Worm (Caenorhabditis elegans) whole organism, L4 larva: ENCODE measurements around the gene ipla-5.

Experiments used
- ceh-62 ChIP-seq: sonication (generic microtip); optimal IDR thresholded peaks from 2 replicates; lab custom pipeline; 2017; ENCODE audit warnings: missing biosample characterization, missing genetic modification characterization
- egl-43 ChIP-seq: fragments of 200-800 bp; sonication (Bioruptor generic); IDR thresholded peaks from 2 replicates; pipeline ENCODE4 v1.3.6; 2022; ENCODE audit warnings: missing genetic modification reagents, missing genetic modification characterization, missing compliant biosample characterization
- nhr-25 ChIP-seq: sonication (generic microtip); optimal IDR thresholded peaks from 2 replicates; lab custom pipeline; 2017; ENCODE audit warnings: missing genetic modification characterization, mild to moderate bottlenecking, missing compliant biosample characterization, antibody characterized with exemption, moderate library complexity, borderline replicate concordance; ENCODE audit not compliant: insufficient read depth
- pqm-1 ChIP-seq: sonication (generic microtip); optimal IDR thresholded peaks from 2 replicates; lab custom pipeline; 2017; ENCODE audit warnings: missing biosample characterization, missing genetic modification characterization
- snpc-4 ChIP-seq: fragments of 150-350 bp; optimal IDR thresholded peaks from 2 replicates; lab custom pipeline; 2014; ENCODE audit warnings: missing biosample characterization, missing genetic modification characterization
- unc-62 ChIP-seq, 3 experiments: fragments of 150-350 bp in 1 of 3; sonication (generic microtip); optimal IDR thresholded peaks in 2 of 3; peaks in 1 of 3; 1 replicate in 1 of 3; 2 replicates in 2 of 3; lab custom pipeline; 2014 to 2017; ENCODE audit warnings: missing biosample characterization in 3 of 3, missing genetic modification characterization in 3 of 3, missing genetic modification reagents in 3 of 3, missing genotype in 1 of 3

- TF ChIP-seq nhr-25 (tag; lab: Kevin White, UChicago) = no peak
- TF ChIP-seq pqm-1 = no peak
- no peak for TF ChIP-seq ceh-62 (tag; lab: Kevin White, UChicago)
- TF ChIP-seq egl-43 (GFP tag; lab: Robert Waterston, UW) = no peak
- TF ChIP-seq unc-62 (GFP tag; optimal IDR thresholded peaks at IDR 0.05 in 1 of 2; lab: Kevin White, UChicago) = no peak
- no peak for TF ChIP-seq unc-62 (tag; optimal IDR thresholded peaks at IDR 0.05; lab: Kevin White, UChicago)
- TF ChIP-seq snpc-4 (tag; lab: Kevin White, UChicago) = no peak
Observed at ce11 chrIV:8686966-8687365, 28.1 kb upstream of the ipla-5 start.
